Worm (Caenorhabditis elegans) whole organism, L1 larva: ENCODE data around the gene F21C10.18.

ENCODE experiments used
- hlh-17 ChIP-seq: fragments of 200-800 bp; sonication (Bioruptor generic); optimal IDR thresholded peaks from 2 replicates; lab custom pipeline; 2018; ENCODE audit warnings: missing genetic modification characterization, mild to moderate bottlenecking, missing compliant biosample characterization, moderate library complexity, borderline replicate concordance
- lsy-2 ChIP-seq, 2 experiments: fragments of 150-350 bp; optimal IDR thresholded peaks; 2 replicates each; lab custom pipeline; 2014; ENCODE audit warnings: missing biosample characterization in 2 of 2, missing genetic modification characterization in 2 of 2
- nhr-237 ChIP-seq: fragments of 150-350 bp; optimal IDR thresholded peaks from 2 replicates; lab custom pipeline; 2014; ENCODE audit warnings: missing biosample characterization, missing genetic modification characterization
- nhr-85 ChIP-seq: sonication (generic microtip); peaks from one replicate; lab custom pipeline; 2016; ENCODE audit warnings: missing genetic modification characterization, inconsistent platforms, missing compliant biosample characterization
- snpc-4 ChIP-seq: fragments of 150-350 bp; optimal IDR thresholded peaks from 2 replicates; lab custom pipeline; 2014; ENCODE audit warnings: missing biosample characterization, missing genetic modification characterization

DNA sequence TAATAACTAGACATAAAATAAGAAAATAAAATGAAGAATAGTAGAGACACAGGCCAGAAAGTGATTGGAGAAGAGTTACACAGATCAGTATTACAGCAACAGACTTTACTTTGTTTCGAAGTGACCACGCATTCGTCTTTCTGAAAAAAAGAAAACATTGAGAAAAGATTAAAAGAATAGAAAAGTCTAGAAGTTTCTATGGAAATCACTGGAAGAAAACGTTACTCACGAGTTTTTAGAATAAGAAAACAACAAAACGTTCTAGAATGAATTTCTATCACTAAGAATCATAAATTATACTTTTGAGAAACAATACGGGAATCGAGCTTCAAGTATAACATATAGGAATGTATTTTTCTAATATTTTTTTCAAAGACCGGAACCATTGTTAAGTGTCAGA, 47.3 kb downstream of the F21C10.18 start:
- TF ChIP-seq nhr-85 (no peak), snpc-4 (tag; lab: Kevin White, UChicago) (no peak), lsy-2 (tag; optimal IDR thresholded peaks at IDR 0.05; lab: Kevin White, UChicago) (no peak), nhr-237 (no peak), hlh-17 (GFP tag; lab: Kevin White, UChicago) (no peak)
